Fruit fly (Drosophila melanogaster) whole organism, pupa: Measurements from ENCODE around the gene TfIIB.

Experiments used
- CG10348 ChIP-seq: fragments of 200-800 bp; sonication (Bioruptor generic); IDR thresholded peaks from 2 replicates; pipeline ENCODE4 v1.3.6; 2022; ENCODE audit warnings: missing biosample characterization, missing genetic modification characterization
- CG12605 ChIP-seq: fragments of 200-800 bp; sonication (Bioruptor generic); IDR thresholded peaks from 2 replicates; pipeline ENCODE4 v1.3.6; 2022; ENCODE audit warnings: missing biosample characterization, missing genetic modification characterization
- CG13204 ChIP-seq: fragments of 200-800 bp; sonication (Bioruptor generic); optimal IDR thresholded peaks from 2 replicates; lab custom pipeline; 2018; ENCODE audit warnings: missing biosample characterization, mild to moderate bottlenecking, missing genetic modification characterization, moderate library complexity
- CG14655 ChIP-seq: fragments of 200-800 bp; sonication (Bioruptor generic); optimal IDR thresholded peaks from 3 replicates; lab custom pipeline; 2017; ENCODE audit warnings: mild to moderate bottlenecking, missing biosample characterization, missing genetic modification reagents, missing genetic modification characterization
- CG15710 ChIP-seq: fragments of 200-800 bp; sonication (Bioruptor generic); optimal IDR thresholded peaks from 2 replicates; lab custom pipeline; 2018; ENCODE audit warnings: missing biosample characterization, mild to moderate bottlenecking, missing genetic modification characterization, moderate library complexity
- CG17806 ChIP-seq: fragments of 200-800 bp; sonication (Bioruptor generic); optimal IDR thresholded peaks from 2 replicates; lab custom pipeline; 2018; ENCODE audit warnings: missing biosample characterization, mild to moderate bottlenecking, missing genetic modification characterization, moderate library complexity
- CG32121 ChIP-seq: fragments of 200-800 bp; sonication (Bioruptor generic); IDR thresholded peaks from 2 replicates; pipeline ENCODE4 v1.3.6; 2022; ENCODE audit warnings: missing biosample characterization, missing genetic modification characterization
- CG34367 ChIP-seq: fragments of 200-800 bp; sonication (Bioruptor generic); optimal IDR thresholded peaks from 2 replicates; lab custom pipeline; 2018; ENCODE audit warnings: missing biosample characterization, mild to moderate bottlenecking, missing genetic modification characterization
- CG4496 ChIP-seq: fragments of 200-800 bp; sonication (Bioruptor generic); IDR thresholded peaks from 3 replicates; pipeline ENCODE4 v1.3.6; 2022; ENCODE audit warnings: missing biosample characterization, missing genetic modification characterization
- CG8159 ChIP-seq: fragments of 200-800 bp; sonication (Bioruptor generic); optimal IDR thresholded peaks from 3 replicates; lab custom pipeline; 2018; ENCODE audit warnings: missing biosample characterization, mild to moderate bottlenecking, missing genetic modification characterization, moderate library complexity
- CG8301 ChIP-seq: fragments of 200-800 bp; sonication (Bioruptor generic); optimal IDR thresholded peaks from 2 replicates; lab custom pipeline; 2018; ENCODE audit warnings: missing biosample characterization, mild to moderate bottlenecking, missing genetic modification characterization
- CG9948 ChIP-seq: fragments of 200-800 bp; sonication (Bioruptor generic); optimal IDR thresholded peaks from 2 replicates; lab custom pipeline; 2018; ENCODE audit warnings: missing biosample characterization, mild to moderate bottlenecking, missing genetic modification characterization, moderate library complexity
- D1 ChIP-seq: fragments of 200-800 bp; sonication (Bioruptor generic); optimal IDR thresholded peaks from 2 replicates; lab custom pipeline; 2018; ENCODE audit warnings: missing biosample characterization, mild to moderate bottlenecking, missing genetic modification characterization, moderate library complexity
- EcR ChIP-seq: fragments of 200-800 bp; sonication (Bioruptor generic); optimal IDR thresholded peaks from 3 replicates; lab custom pipeline; 2019; ENCODE audit warnings: missing biosample characterization, missing genetic modification characterization, mild to moderate bottlenecking, moderate library complexity, missing genetic modification reagents
- Ets98B ChIP-seq: fragments of 200-800 bp; sonication (Bioruptor generic); IDR thresholded peaks from 2 replicates; pipeline ENCODE4 v1.3.6; 2022; ENCODE audit warnings: missing biosample characterization, missing genetic modification characterization
- Pif1A ChIP-seq: fragments of 200-800 bp; sonication (Bioruptor generic); optimal IDR thresholded peaks from 3 replicates; lab custom pipeline; 2016; ENCODE audit warnings: missing biosample characterization, missing genetic modification characterization
- Pif1B ChIP-seq: fragments of 200-800 bp; sonication (Bioruptor generic); optimal IDR thresholded peaks from 3 replicates; lab custom pipeline; 2016; ENCODE audit warnings: missing biosample characterization, missing genetic modification characterization
- Snoo ChIP-seq: fragments of 200-800 bp; sonication (Bioruptor generic); optimal IDR thresholded peaks from 3 replicates; lab custom pipeline; 2017; ENCODE audit warnings: missing biosample characterization, mild to moderate bottlenecking, missing genetic modification characterization, inconsistent platforms
- fd96Ca ChIP-seq: fragments of 200-800 bp; sonication (Bioruptor generic); IDR thresholded peaks from 3 replicates; pipeline ENCODE4 v1.3.6; 2022; ENCODE audit warnings: missing biosample characterization, missing genetic modification characterization
- gl ChIP-seq: fragments of 200-800 bp; sonication (Bioruptor generic); optimal IDR thresholded peaks from 2 replicates; lab custom pipeline; 2018; ENCODE audit warnings: missing biosample characterization, mild to moderate bottlenecking, missing genetic modification characterization
- rn ChIP-seq: fragments of 200-800 bp; sonication (Bioruptor generic); IDR thresholded peaks from 2 replicates; pipeline ENCODE4 v1.3.6; 2022; ENCODE audit warnings: missing biosample characterization, missing genetic modification characterization

Gene TfIIB

dm6 chr2L:10422643-10423606, 8.2 kb upstream of the TfIIB start, which contains the start of the genes pie and Wdfy2:
TSS of gene pie (minus strand) at chr2L:10422780.
TSS of gene Wdfy2 (plus strand) at chr2L:10423291.
- peak; percentile 16 for TF ChIP-seq CG15710 (tag; lab: Kevin White, UChicago)
- TF ChIP-seq CG32121 (GFP tag; lab: Robert Waterston, UW) = no peak
- TF ChIP-seq CG17806 (tag; lab: Kevin White, UChicago) = no peak

- TF ChIP-seq CG17806 (tag; lab: Kevin White, UChicago) = no peak
- TF ChIP-seq Pif1B (GFP tag; lab: Kevin White, UChicago) = no peak
- TF ChIP-seq CG14655 (GFP tag; lab: Kevin White, UChicago) = no peak
- TF ChIP-seq CG4496 (GFP tag; lab: Robert Waterston, UW) = no peak
- no peak for TF ChIP-seq gl (tag; lab: Kevin White, UChicago)
- no peak for TF ChIP-seq Ets98B
- TF ChIP-seq CG12605 (GFP tag; lab: Robert Waterston, UW) = no peak
- TF ChIP-seq CG13204 (GFP tag; lab: Kevin White, UChicago) = no peak
- TF ChIP-seq D1 = no peak
- TF ChIP-seq Snoo (tag; lab: Kevin White, UChicago) = no peak
- no peak for TF ChIP-seq CG34367 (tag; lab: Kevin White, UChicago)
- TF ChIP-seq CG9948 (tag; lab: Kevin White, UChicago) = no peak
- TF ChIP-seq CG10348 (GFP tag; lab: Robert Waterston, UW) = no peak
- no peak for TF ChIP-seq rn
- no peak for TF ChIP-seq CG8301
- no peak for TF ChIP-seq Pif1A (GFP tag; lab: Kevin White, UChicago)
- TF ChIP-seq EcR (GFP tag; lab: Kevin White, UChicago) = no peak
Measured at dm6 chr2L:10425599-10425998, 5.5 kb upstream of the TfIIB start.

dm6 chr2L:10426534-10427048, 4.5 kb upstream of the TfIIB start, which contains the start of the genes SmB and KdelR:
TSS of gene SmB (minus strand) at chr2L:10426627.
TSS of gene KdelR (plus strand) at chr2L:10426887.
- TF ChIP-seq CG15710 (tag; lab: Kevin White, UChicago) = no peak
- no peak for TF ChIP-seq Snoo (tag; lab: Kevin White, UChicago)
- no peak for TF ChIP-seq CG17806 (tag; lab: Kevin White, UChicago)
- TF ChIP-seq D1 = no peak
- no peak for TF ChIP-seq CG14655 (GFP tag; lab: Kevin White, UChicago)
- TF ChIP-seq gl (tag; lab: Kevin White, UChicago) = no peak
- TF ChIP-seq Ets98B = no peak

- TF ChIP-seq rn = no peak
- TF ChIP-seq CG34367 (tag; lab: Kevin White, UChicago) = no peak
- peak; percentile 9 for TF ChIP-seq CG9948 (tag; lab: Kevin White, UChicago)
- no peak for TF ChIP-seq Pif1B (GFP tag; lab: Kevin White, UChicago)
- TF ChIP-seq CG17806 (tag; lab: Kevin White, UChicago) = peak; percentile 38
- peak; percentile 34 for TF ChIP-seq Snoo (tag; lab: Kevin White, UChicago)
- no peak for TF ChIP-seq gl (tag; lab: Kevin White, UChicago)
- TF ChIP-seq CG8301 = peak; percentile 50
- TF ChIP-seq CG15710 (tag; lab: Kevin White, UChicago) = peak; percentile 34
- no peak for TF ChIP-seq D1
- TF ChIP-seq EcR (GFP tag; lab: Kevin White, UChicago) = no peak
- TF ChIP-seq fd96Ca (GFP tag; lab: Robert Waterston, UW) = no peak
- no peak for TF ChIP-seq CG13204 (GFP tag; lab: Kevin White, UChicago)
- TF ChIP-seq CG14655 (GFP tag; lab: Kevin White, UChicago) = no peak
- TF ChIP-seq Pif1A (GFP tag; lab: Kevin White, UChicago) = no peak
- peak; percentile 48 for TF ChIP-seq CG8159 (tag; lab: Kevin White, UChicago)
- no peak for TF ChIP-seq CG10348 (GFP tag; lab: Robert Waterston, UW)
- TF ChIP-seq CG32121 (GFP tag; lab: Robert Waterston, UW) = peak; percentile 48
- TF ChIP-seq CG12605 (GFP tag; lab: Robert Waterston, UW) = peak; percentile 58
- peak; percentile 25; the same call in 1 of the 3 replicates for TF ChIP-seq CG4496 (GFP tag; lab: Robert Waterston, UW)
- TF ChIP-seq Ets98B = peak; percentile 62; the same call in 1 of the 2 replicates
Measured at dm6 chr2L:10428528-10428927, 2.6 kb upstream of the TfIIB start, which contains the start of gene CG5188. TSS of gene CG5188 (plus strand) at chr2L:10428829.

dm6 chr2L:10435606-10436160, 4.5 kb downstream of the TfIIB start, which contains the start of the genes TBC1D16 and holn1:
TSS of gene TBC1D16 (minus strand) at chr2L:10435656.
TSS of gene holn1 (plus strand) at chr2L:10435995.
- TF ChIP-seq CG32121 (GFP tag; lab: Robert Waterston, UW) = no peak
